Fruit fly (Drosophila melanogaster): ENCODE data around the gene Rox8.
A peak's percentile ranks its signal among the peaks of the same experiment; 100 is the strongest.

DNA sequence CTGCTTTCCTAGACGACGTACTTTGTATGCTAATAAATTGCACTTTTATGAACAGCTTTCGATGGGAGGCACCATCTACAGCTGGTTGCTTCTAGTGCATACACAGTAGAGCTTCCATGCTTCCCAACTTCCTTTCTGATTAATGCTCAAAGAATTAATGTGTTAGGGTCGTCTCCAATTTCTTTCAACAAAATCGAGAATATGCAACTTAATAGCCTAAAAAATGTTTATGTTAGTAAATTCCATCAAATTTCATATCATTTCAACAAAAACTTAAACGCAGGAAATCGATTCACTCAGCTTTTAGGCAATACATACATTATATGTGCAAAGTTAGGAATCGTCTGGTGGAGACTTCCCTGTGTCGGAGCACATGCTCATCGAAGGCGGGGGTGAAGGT, 23.9 kb downstream of the Rox8 start:
- peak; percentile 47 for TF ChIP-seq CG3032 (tag; optimal IDR thresholded peaks at IDR 0.05)
- TF ChIP-seq Lpt (GFP tag; optimal IDR thresholded peaks at IDR 0.05), result peak; percentile 51
- peak; percentile 13 for TF ChIP-seq CG16779 (tag; optimal IDR thresholded peaks at IDR 0.05)
- no peak for TF ChIP-seq cyc (GFP tag; optimal IDR thresholded peaks at IDR 0.05)
- TF ChIP-seq Hr4 (GFP tag; optimal IDR thresholded peaks at IDR 0.05), result peak; percentile 55
- no peak for TF ChIP-seq Sox102F (GFP tag; optimal IDR thresholded peaks at IDR 0.05)
- peak; percentile 22 for TF ChIP-seq fd59A (GFP tag; optimal IDR thresholded peaks at IDR 0.05)
- TF ChIP-seq Hr39 (GFP tag; optimal IDR thresholded peaks at IDR 0.05), result no peak
- TF ChIP-seq CG11902 (GFP tag; optimal IDR thresholded peaks at IDR 0.05), result no peak
- TF ChIP-seq CG11294 (GFP tag; IDR thresholded peaks at IDR 0.05), result no peak
- no peak for TF ChIP-seq vri (GFP tag; optimal IDR thresholded peaks at IDR 0.05)
- no peak for TF ChIP-seq fd85E (GFP tag; optimal IDR thresholded peaks at IDR 0.05)
- TF ChIP-seq CG10669 (GFP tag; optimal IDR thresholded peaks at IDR 0.05), result peak; percentile 68
- peak; percentile 48 to 50 for TF ChIP-seq salr (GFP tag; optimal IDR thresholded peaks at IDR 0.05)

Data from whole organism, prepupa.